Worm (Caenorhabditis elegans) whole organism, L1 larva: ENCODE data around the gene acox-3.

Experiments
- C34B4.2 ChIP-seq: sonication (generic microtip); optimal IDR thresholded peaks from 2 replicates; lab custom pipeline; 2017; ENCODE audit warnings: mild to moderate bottlenecking, missing genetic modification characterization, missing compliant biosample characterization
- F16B12.6 ChIP-seq: fragments of 150-350 bp; optimal IDR thresholded peaks from 2 replicates; lab custom pipeline; 2014; ENCODE audit warnings: missing biosample characterization, missing genetic modification characterization
- ama-1 ChIP-seq: fragments of 150-350 bp; optimal IDR thresholded peaks from 2 replicates; lab custom pipeline; 2014
- blmp-1 ChIP-seq: fragments of 150-350 bp; optimal IDR thresholded peaks from 2 replicates; lab custom pipeline; 2014; ENCODE audit warnings: missing biosample characterization, missing genetic modification characterization
- ceh-63 ChIP-seq: fragments of 200-800 bp; sonication (Bioruptor generic); optimal IDR thresholded peaks from 2 replicates; lab custom pipeline; 2018; ENCODE audit warnings: mild to moderate bottlenecking, missing genetic modification characterization, missing compliant biosample characterization
- ceh-82 ChIP-seq, 3 experiments: fragments of 150-350 bp in 1 of 3; sonication (generic microtip) in 2 of 3; optimal IDR thresholded peaks; 2 replicates each; lab custom pipeline; 2014 to 2017; ENCODE audit warnings: missing biosample characterization in 3 of 3, missing genetic modification characterization in 3 of 3
- dpl-1 ChIP-seq, 3 experiments: fragments of 150-350 bp in 2 of 3; sonication (generic microtip) in 1 of 3; optimal IDR thresholded peaks; 2 replicates each; lab custom pipeline; 2014 to 2017; ENCODE audit warnings: missing biosample characterization in 3 of 3, missing genetic modification characterization in 3 of 3, missing genetic modification reagents in 3 of 3
- dsc-1 ChIP-seq: sonication (generic microtip); optimal IDR thresholded peaks from 2 replicates; lab custom pipeline; 2016; ENCODE audit warnings: mild to moderate bottlenecking, missing genetic modification characterization, missing compliant biosample characterization
- efl-1 ChIP-seq, 4 experiments: fragments of 150-350 bp; optimal IDR thresholded peaks in 3 of 4; peaks in 1 of 4; 1 replicate in 1 of 4; 2 replicates in 3 of 4; lab custom pipeline; 2014; ENCODE audit warnings: missing biosample characterization in 2 of 4, missing genetic modification characterization in 2 of 4, missing genetic modification reagents in 2 of 4
- egl-13 ChIP-seq: sonication (generic microtip); optimal IDR thresholded peaks from 2 replicates; lab custom pipeline; 2016; ENCODE audit warnings: missing genotype, missing genetic modification reagents, missing genetic modification characterization, missing compliant biosample characterization
- egl-27 ChIP-seq, 2 experiments: fragments of 150-350 bp in 1 of 2; sonication (generic microtip); optimal IDR thresholded peaks; 3 replicates each; lab custom pipeline; 2017 to 2018; ENCODE audit warnings: missing biosample characterization in 2 of 2, missing genetic modification characterization in 2 of 2, missing genetic modification reagents in 2 of 2
- elt-2 ChIP-seq: sonication (generic microtip); optimal IDR thresholded peaks from 2 replicates; lab custom pipeline; 2016; ENCODE audit warnings: missing genetic modification characterization, mild to moderate bottlenecking, inconsistent platforms, missing compliant biosample characterization, missing genetic modification reagents
- elt-3 ChIP-seq, 6 experiments: fragments of 150-350 bp in 1 of 6; sonication (generic microtip); optimal IDR thresholded peaks; 2 replicates each; lab custom pipeline; 2017 to 2018; ENCODE audit warnings: missing biosample characterization in 6 of 6, missing genetic modification characterization in 6 of 6, inconsistent platforms in 1 of 6
- grh-1 ChIP-seq: fragments of 200-800 bp; sonication (Bioruptor generic); IDR thresholded peaks from 2 replicates; pipeline ENCODE4 v1.3.6; 2022; ENCODE audit warnings: missing genetic modification reagents, missing genetic modification characterization, missing compliant biosample characterization
- hpl-2 ChIP-seq: fragments of 150-350 bp; optimal IDR thresholded peaks from 2 replicates; lab custom pipeline; 2014; ENCODE audit warnings: missing biosample characterization, missing genetic modification reagents, missing genetic modification characterization
- isw-1 ChIP-seq: fragments of 200-800 bp; sonication (Bioruptor generic); IDR thresholded peaks from 2 replicates; pipeline ENCODE4 v1.3.6; 2022; ENCODE audit warnings: missing genetic modification characterization, missing compliant biosample characterization
- lin-14 ChIP-seq: fragments of 200-800 bp; sonication (Bioruptor generic); optimal IDR thresholded peaks from 2 replicates; lab custom pipeline; 2018; ENCODE audit warnings: mild to moderate bottlenecking, missing genetic modification characterization, moderate library complexity, missing compliant biosample characterization
- lin-15B ChIP-seq: fragments of 150-350 bp; sonication (generic microtip); optimal IDR thresholded peaks from 3 replicates; lab custom pipeline; 2014; ENCODE audit warnings: missing biosample characterization, missing genetic modification characterization
- lin-35 ChIP-seq, 2 experiments: fragments of 150-350 bp; optimal IDR thresholded peaks; 2 replicates each; lab custom pipeline; 2014; ENCODE audit warnings: missing biosample characterization in 2 of 2, missing genetic modification characterization in 2 of 2, missing genetic modification reagents in 2 of 2
- lir-3 ChIP-seq: sonication (generic microtip); optimal IDR thresholded peaks from 2 replicates; lab custom pipeline; 2016; ENCODE audit warnings: mild to moderate bottlenecking, missing genetic modification characterization, moderate library complexity, missing compliant biosample characterization; ENCODE audit not compliant: poor library complexity
- lsy-2 ChIP-seq, 2 experiments: fragments of 150-350 bp; optimal IDR thresholded peaks; 2 replicates each; lab custom pipeline; 2014; ENCODE audit warnings: missing biosample characterization in 2 of 2, missing genetic modification characterization in 2 of 2
- mab-9 ChIP-seq: fragments of 200-800 bp; sonication (Bioruptor generic); IDR thresholded peaks from 2 replicates; pipeline ENCODE4 v1.3.6; 2022; ENCODE audit warnings: missing genetic modification reagents, missing genetic modification characterization, missing compliant biosample characterization
- mdl-1 ChIP-seq, 2 experiments: fragments of 150-350 bp; optimal IDR thresholded peaks; 2 replicates each; lab custom pipeline; 2014 to 2017; ENCODE audit warnings: missing biosample characterization in 2 of 2, missing genetic modification characterization in 2 of 2, inconsistent platforms in 1 of 2
- mef-2 ChIP-seq: fragments of 150-350 bp; optimal IDR thresholded peaks from 2 replicates; lab custom pipeline; 2014; ENCODE audit warnings: missing biosample characterization, missing genetic modification characterization
- nhr-11 ChIP-seq: fragments of 150-350 bp; optimal IDR thresholded peaks from 2 replicates; lab custom pipeline; 2014; ENCODE audit warnings: missing biosample characterization, missing genetic modification characterization
- nhr-12 ChIP-seq: sonication (generic microtip); optimal IDR thresholded peaks from 2 replicates; lab custom pipeline; 2017; ENCODE audit warnings: missing biosample characterization, missing genetic modification characterization
- nhr-19 ChIP-seq: fragments of 200-800 bp; sonication (Bioruptor generic); conservative IDR thresholded peaks from 2 replicates; pipeline ENCODE4 v1.3.6; 2022; ENCODE audit warnings: missing genetic modification characterization, missing compliant biosample characterization
- nhr-20 ChIP-seq: sonication (generic microtip); optimal IDR thresholded peaks from 2 replicates; lab custom pipeline; 2016; ENCODE audit warnings: mild to moderate bottlenecking, missing genetic modification characterization, missing compliant biosample characterization
- nhr-237 ChIP-seq: fragments of 150-350 bp; optimal IDR thresholded peaks from 2 replicates; lab custom pipeline; 2014; ENCODE audit warnings: missing biosample characterization, missing genetic modification characterization
- nhr-28 ChIP-seq: fragments of 150-350 bp; optimal IDR thresholded peaks from 2 replicates; lab custom pipeline; 2014; ENCODE audit warnings: missing biosample characterization, missing genetic modification characterization
- nhr-47 ChIP-seq: sonication (generic microtip); optimal IDR thresholded peaks from 2 replicates; lab custom pipeline; 2016; ENCODE audit warnings: mild to moderate bottlenecking, missing genetic modification characterization, moderate library complexity, missing compliant biosample characterization
- nhr-71 ChIP-seq: sonication (generic microtip); optimal IDR thresholded peaks from 2 replicates; lab custom pipeline; 2016; ENCODE audit warnings: mild to moderate bottlenecking, missing genetic modification characterization, moderate library complexity, missing compliant biosample characterization
- nhr-84 ChIP-seq: sonication (generic microtip); optimal IDR thresholded peaks from 2 replicates; lab custom pipeline; 2017; ENCODE audit warnings: missing biosample characterization, missing genetic modification characterization
- nhr-85 ChIP-seq: sonication (generic microtip); peaks from one replicate; lab custom pipeline; 2016; ENCODE audit warnings: missing genetic modification characterization, inconsistent platforms, missing compliant biosample characterization
- pax-3 ChIP-seq: fragments of 200-800 bp; sonication (Bioruptor generic); optimal IDR thresholded peaks from 2 replicates; lab custom pipeline; 2018; ENCODE audit warnings: mild to moderate bottlenecking, missing genetic modification characterization, moderate library complexity, missing compliant biosample characterization
- rnt-1 ChIP-seq: sonication (generic microtip); optimal IDR thresholded peaks from 2 replicates; lab custom pipeline; 2016; ENCODE audit warnings: mild to moderate bottlenecking, missing genetic modification characterization, moderate library complexity, missing compliant biosample characterization
- skn-1 ChIP-seq: fragments of 150-350 bp; optimal IDR thresholded peaks from 2 replicates; lab custom pipeline; 2014; ENCODE audit warnings: missing biosample characterization, missing genetic modification characterization
- snpc-4 ChIP-seq: fragments of 150-350 bp; optimal IDR thresholded peaks from 2 replicates; lab custom pipeline; 2014; ENCODE audit warnings: missing biosample characterization, missing genetic modification characterization
- snu-23 ChIP-seq: sonication (generic microtip); optimal IDR thresholded peaks from 2 replicates; lab custom pipeline; 2016; ENCODE audit warnings: missing genetic modification characterization, missing compliant biosample characterization
- sox-4 ChIP-seq: sonication (generic microtip); optimal IDR thresholded peaks from 2 replicates; lab custom pipeline; 2016; ENCODE audit warnings: missing genetic modification characterization, missing compliant biosample characterization
- sptf-1 ChIP-seq: fragments of 150-350 bp; optimal IDR thresholded peaks from 2 replicates; lab custom pipeline; 2014; ENCODE audit warnings: missing biosample characterization, missing genetic modification characterization
- sup-37 ChIP-seq: fragments of 200-800 bp; sonication (Bioruptor generic); optimal IDR thresholded peaks from 2 replicates; lab custom pipeline; 2018; ENCODE audit warnings: mild to moderate bottlenecking, missing genetic modification characterization, missing compliant biosample characterization
- swsn-7 ChIP-seq: sonication (generic microtip); optimal IDR thresholded peaks from 2 replicates; lab custom pipeline; 2016; ENCODE audit warnings: missing genetic modification characterization, missing compliant biosample characterization
- tbx-2 ChIP-seq: sonication (generic microtip); optimal IDR thresholded peaks from 2 replicates; lab custom pipeline; 2016; ENCODE audit warnings: missing genetic modification characterization, missing compliant biosample characterization
- tlp-1 ChIP-seq: fragments of 150-350 bp; optimal IDR thresholded peaks from 2 replicates; lab custom pipeline; 2014; ENCODE audit warnings: missing biosample characterization, missing genetic modification characterization
- unc-130 ChIP-seq: fragments of 150-350 bp; optimal IDR thresholded peaks from 2 replicates; lab custom pipeline; 2017; ENCODE audit warnings: missing biosample characterization, missing genetic modification characterization, inconsistent platforms
- unc-30 ChIP-seq: sonication (generic microtip); optimal IDR thresholded peaks from 2 replicates; lab custom pipeline; 2017; ENCODE audit warnings: missing biosample characterization, missing genetic modification characterization
- unc-62 ChIP-seq: fragments of 150-350 bp; optimal IDR thresholded peaks from 2 replicates; lab custom pipeline; 2014; ENCODE audit warnings: missing biosample characterization, missing genetic modification reagents, missing genetic modification characterization
- unc-86 ChIP-seq: sonication (generic microtip); optimal IDR thresholded peaks from 2 replicates; lab custom pipeline; 2016; ENCODE audit warnings: missing genetic modification characterization, missing compliant biosample characterization
- unc-98 ChIP-seq: fragments of 200-800 bp; sonication (Bioruptor generic); IDR thresholded peaks from 2 replicates; pipeline ENCODE4 v1.3.6; 2022; ENCODE audit warnings: missing genetic modification characterization, missing compliant biosample characterization
- zag-1 ChIP-seq: fragments of 150-350 bp; optimal IDR thresholded peaks from 2 replicates; lab custom pipeline; 2014; ENCODE audit warnings: missing biosample characterization, missing genetic modification characterization
- ztf-4 ChIP-seq: fragments of 150-350 bp; optimal IDR thresholded peaks from 2 replicates; lab custom pipeline; 2014; ENCODE audit warnings: missing biosample characterization, missing genetic modification characterization

The acox-3 gene

DNA sequence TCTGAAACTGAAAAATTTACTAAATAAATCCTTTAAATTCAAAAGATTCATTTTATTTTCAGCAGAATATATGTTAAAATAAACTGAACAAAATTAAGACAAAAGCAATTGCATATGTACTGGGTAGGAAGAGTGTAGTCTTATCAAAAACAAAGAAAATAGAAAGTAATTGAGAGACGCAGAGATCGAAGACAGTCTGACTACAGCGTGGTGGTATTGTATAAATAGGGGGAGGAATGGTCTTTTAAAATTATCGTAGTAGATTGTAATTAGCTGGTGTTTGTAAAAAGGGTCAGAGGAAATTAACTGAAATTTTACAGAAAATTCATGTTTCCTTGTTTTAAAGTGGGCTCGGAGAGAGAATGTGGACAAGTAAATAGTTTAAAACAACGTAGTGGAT lies at the start of gene acox-3:
acox-3 (minus strand) TSS at position 7 of the 400 bp plus-strand sequence.
- no peak for TF ChIP-seq isw-1 (GFP tag; lab: Robert Waterston, UW)
- TF ChIP-seq rnt-1 (tag; lab: Kevin White, UChicago) = no peak
- TF ChIP-seq lin-14 (GFP tag; lab: Kevin White, UChicago) = no peak
- no peak for TF ChIP-seq ztf-4 (tag; lab: Kevin White, UChicago)
- TF ChIP-seq nhr-28 (tag; lab: Kevin White, UChicago) = no peak
- peak; percentile 92 for TF ChIP-seq nhr-20 (tag; lab: Kevin White, UChicago)
- no peak for TF ChIP-seq C34B4.2 (tag; lab: Kevin White, UChicago)
- peak; percentile 33 for TF ChIP-seq nhr-71 (tag; lab: Kevin White, UChicago)
- TF ChIP-seq mef-2 (tag; lab: Kevin White, UChicago) = no peak
- TF ChIP-seq snu-23 (GFP tag; lab: Kevin White, UChicago) = no peak
- no peak for TF ChIP-seq unc-30 (tag; lab: Kevin White, UChicago)
- no peak for TF ChIP-seq ceh-82 (tag; optimal IDR thresholded peaks at IDR 0.05; lab: Kevin White, UChicago)
- TF ChIP-seq elt-2 (tag; lab: Kevin White, UChicago) = peak; percentile 54
- no peak for TF ChIP-seq ama-1 (lab: Kevin White, UChicago)
- TF ChIP-seq pax-3 (tag; lab: Kevin White, UChicago) = no peak
- TF ChIP-seq blmp-1 (tag; lab: Kevin White, UChicago) = peak; percentile 43
- peak in 1 of 2 experiments; percentile 7 for TF ChIP-seq lsy-2 (tag; optimal IDR thresholded peaks at IDR 0.05; lab: Kevin White, UChicago)
- no peak for TF ChIP-seq mdl-1 (tag; optimal IDR thresholded peaks at IDR 0.05; lab: Kevin White, UChicago)
- TF ChIP-seq mab-9 (GFP tag; lab: Robert Waterston, UW) = no peak
- TF ChIP-seq dpl-1 (GFP tag; optimal IDR thresholded peaks at IDR 0.05; lab: Kevin White, UChicago) = peak in 1 of 3 experiments; percentile 5
- no peak for TF ChIP-seq skn-1 (tag; lab: Kevin White, UChicago)
- TF ChIP-seq efl-1 (optimal IDR thresholded peaks at IDR 0.05; lab: Kevin White, UChicago) = no peak
- no peak for TF ChIP-seq efl-1 (GFP tag; optimal IDR thresholded peaks at IDR 0.05 in 1 of 2; lab: Kevin White, UChicago)
- no peak for TF ChIP-seq hpl-2
- no peak for TF ChIP-seq unc-130 (tag; lab: Kevin White, UChicago)
- TF ChIP-seq lir-3 (tag; lab: Kevin White, UChicago) = no peak
- no peak for TF ChIP-seq lin-15B
- no peak for TF ChIP-seq nhr-84 (tag; lab: Kevin White, UChicago)
- no peak for TF ChIP-seq nhr-11 (tag; lab: Kevin White, UChicago)
- TF ChIP-seq unc-86 = no peak
- no peak for TF ChIP-seq snpc-4 (tag; lab: Kevin White, UChicago)
- TF ChIP-seq unc-62 (GFP tag; lab: Kevin White, UChicago) = no peak
- peak; percentile 27 for TF ChIP-seq nhr-85 (tag; lab: Kevin White, UChicago)
- TF ChIP-seq F16B12.6 (tag; lab: Kevin White, UChicago) = no peak
- no peak for TF ChIP-seq ceh-63 (GFP tag; lab: Kevin White, UChicago)
- no peak for TF ChIP-seq egl-13 (tag; lab: Kevin White, UChicago)
- peak in 2 of 6 experiments; percentile 54 to 55 for TF ChIP-seq elt-3 (tag; optimal IDR thresholded peaks at IDR 0.05; lab: Kevin White, UChicago)
- peak in 1 of 2 experiments; percentile 52 for TF ChIP-seq lin-35 (GFP tag; optimal IDR thresholded peaks at IDR 0.05; lab: Kevin White, UChicago)
- no peak for TF ChIP-seq dsc-1 (tag; lab: Kevin White, UChicago)
- TF ChIP-seq swsn-7 = no peak
- no peak for TF ChIP-seq tbx-2 (tag; lab: Kevin White, UChicago)
- no peak for TF ChIP-seq sox-4
- TF ChIP-seq nhr-12 (tag; lab: Kevin White, UChicago) = no peak
- TF ChIP-seq, all 84 proteins: peak for 9

DNA sequence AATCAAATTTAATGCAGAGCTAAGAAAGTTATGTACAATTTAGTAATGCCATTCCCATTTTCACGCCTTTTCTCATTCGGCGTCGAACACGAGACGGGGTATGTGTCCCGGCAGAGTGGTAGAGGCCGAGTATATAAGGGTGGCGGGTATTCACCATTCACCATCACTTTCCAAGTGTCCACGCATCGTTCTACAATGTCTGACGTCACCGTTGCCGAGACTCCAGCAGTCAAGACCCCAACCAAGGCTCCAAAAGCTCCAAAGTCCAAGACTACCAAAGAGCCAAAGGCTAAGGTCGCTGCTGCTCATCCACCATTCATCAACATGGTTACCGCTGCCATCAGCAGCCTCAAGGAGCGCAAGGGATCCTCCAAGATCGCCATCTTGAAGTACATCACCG lies 45.8 kb upstream of the acox-3 start, which contains the start of gene hil-2:
hil-2 (plus strand) TSS at position 160 of the 400 bp plus-strand sequence.
- peak in 1 of 2 experiments; percentile 23 for TF ChIP-seq efl-1 (optimal IDR thresholded peaks at IDR 0.05; lab: Kevin White, UChicago)
- no peak for TF ChIP-seq efl-1 (GFP tag; optimal IDR thresholded peaks at IDR 0.05 in 1 of 2; lab: Kevin White, UChicago)
- TF ChIP-seq nhr-47 (tag; lab: Kevin White, UChicago) = peak; percentile 23
- no peak for TF ChIP-seq sptf-1 (tag; lab: Kevin White, UChicago)
- no peak for TF ChIP-seq nhr-237 (tag; lab: Kevin White, UChicago)
- TF ChIP-seq dsc-1 (tag; lab: Kevin White, UChicago) = no peak
- TF ChIP-seq sup-37 (GFP tag; lab: Kevin White, UChicago) = no peak
- TF ChIP-seq ceh-82 (tag; optimal IDR thresholded peaks at IDR 0.05; lab: Kevin White, UChicago) = peak in 1 of 3 experiments; percentile 44
- no peak for TF ChIP-seq nhr-19 (GFP tag; lab: Robert Waterston, UW)
- no peak for TF ChIP-seq unc-98 (GFP tag; lab: Robert Waterston, UW)
- no peak for TF ChIP-seq sox-4
- peak; percentile 23 for TF ChIP-seq unc-86
- TF ChIP-seq swsn-7 = peak; percentile 40
- no peak for TF ChIP-seq egl-27 (tag; optimal IDR thresholded peaks at IDR 0.05; lab: Kevin White, UChicago)
- 0 out of 2 replicates have a peak, but pooled peaks have one; percentile 31 for TF ChIP-seq grh-1 (GFP tag; lab: Robert Waterston, UW)
- TF ChIP-seq tlp-1 (tag; lab: Kevin White, UChicago) = no peak
- TF ChIP-seq mdl-1 (tag; optimal IDR thresholded peaks at IDR 0.05; lab: Kevin White, UChicago) = no peak
- TF ChIP-seq ceh-63 (GFP tag; lab: Kevin White, UChicago) = no peak
- TF ChIP-seq zag-1 (tag; lab: Kevin White, UChicago) = no peak
